Fruit fly (Drosophila melanogaster): ENCODE results near the gene fzr.

The fzr gene

DNA sequence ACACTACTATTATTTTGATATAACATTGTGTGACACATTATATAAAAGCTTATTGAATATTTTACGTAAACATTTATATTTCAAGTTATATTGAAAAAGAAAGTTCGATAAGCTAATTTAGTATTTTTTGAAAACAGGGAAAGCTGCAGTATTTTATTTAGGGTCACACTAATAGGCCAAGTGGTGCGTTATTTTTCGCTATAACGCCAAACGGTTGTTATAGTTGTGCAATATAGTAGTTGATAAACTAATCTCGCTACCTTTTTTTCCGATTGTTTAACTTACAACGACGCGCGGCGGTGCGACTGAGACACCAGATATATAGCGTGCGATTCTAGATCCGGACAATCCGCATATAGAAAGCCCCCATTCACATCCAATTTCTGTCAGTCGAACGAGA, 22.8 kb upstream of the fzr start, which contains the start of gene Pdha (continued):
- TF ChIP-seq Sox102F (GFP tag; optimal IDR thresholded peaks at IDR 0.05): no peak
- TF ChIP-seq zfh2 (GFP tag; optimal IDR thresholded peaks at IDR 0.05): no peak
- no peak for TF ChIP-seq CG6813 (GFP tag; optimal IDR thresholded peaks at IDR 0.05)
- TF ChIP-seq CG17912 (GFP tag; optimal IDR thresholded peaks at IDR 0.05): no peak
- no peak for TF ChIP-seq CG1602 (GFP tag; optimal IDR thresholded peaks at IDR 0.05)
- TF ChIP-seq CG3838 (GFP tag; optimal IDR thresholded peaks at IDR 0.05): no peak
- no peak for TF ChIP-seq E2f1 (GFP tag; IDR thresholded peaks at IDR 0.05)
- TF ChIP-seq Dip2 (GFP tag; IDR thresholded peaks at IDR 0.05): no peak
- no peak for TF ChIP-seq wor (GFP tag; IDR thresholded peaks at IDR 0.05)
- no peak for TF ChIP-seq pho (GFP tag; optimal IDR thresholded peaks at IDR 0.05)
- no peak for TF ChIP-seq CG8765 (GFP tag; IDR thresholded peaks at IDR 0.05)
- TF ChIP-seq NfI (GFP tag; optimal IDR thresholded peaks at IDR 0.05): no peak
- no peak for TF ChIP-seq lbe (GFP tag; optimal IDR thresholded peaks at IDR 0.05)
- TF ChIP-seq CG10321 (GFP tag; IDR thresholded peaks at IDR 0.05): no peak
- peak; percentile 18 for TF ChIP-seq CG12659 (GFP tag; optimal IDR thresholded peaks at IDR 0.05)
- TF ChIP-seq zf30C (GFP tag; optimal IDR thresholded peaks at IDR 0.05): no peak
- no peak for TF ChIP-seq CG9727 (GFP tag; optimal IDR thresholded peaks at IDR 0.05)
- no peak for TF ChIP-seq CG6689 (GFP tag; IDR thresholded peaks at IDR 0.05)
- TF ChIP-seq bowl (GFP tag; IDR thresholded peaks at IDR 0.05): no peak
- no peak for TF ChIP-seq CG9609 (GFP tag; optimal IDR thresholded peaks at IDR 0.05)
- peak; percentile 46 for TF ChIP-seq MESR4 (GFP tag; optimal IDR thresholded peaks at IDR 0.05)
- TF ChIP-seq B-H1 (GFP tag; IDR thresholded peaks at IDR 0.05): no peak
- no peak for TF ChIP-seq bbx (GFP tag; IDR thresholded peaks at IDR 0.05; ENCODE audit: partially characterized antibody)
- no peak for TF ChIP-seq tll (GFP tag; optimal IDR thresholded peaks at IDR 0.05)
- no peak for TF ChIP-seq CG1603 (tag; optimal IDR thresholded peaks at IDR 0.05)
- no peak for TF ChIP-seq CG16779 (GFP tag; IDR thresholded peaks at IDR 0.05)
- TF ChIP-seq CHES-1-like (GFP tag; optimal IDR thresholded peaks at IDR 0.05): no peak
- TF ChIP-seq luna (GFP tag; optimal IDR thresholded peaks at IDR 0.05): no peak
- peak; percentile 7; the same call in 1 of the 2 replicates for TF ChIP-seq CG13287 (GFP tag; IDR thresholded peaks at IDR 0.05; ENCODE audit: partially characterized antibody)
- TF ChIP-seq Eip74EF (GFP tag; optimal IDR thresholded peaks at IDR 0.05): no peak
- peak; percentile 26 for TF ChIP-seq Med (GFP tag)
- TF ChIP-seq CG7745 (tag; optimal IDR thresholded peaks at IDR 0.05): no peak
- no peak for TF ChIP-seq CG9817 (tag; optimal IDR thresholded peaks at IDR 0.05)
- TF ChIP-seq Nf-YC (tag; optimal IDR thresholded peaks at IDR 0.05): no peak
- TF ChIP-seq CG17385 (GFP tag; optimal IDR thresholded peaks at IDR 0.05): no peak
- TF ChIP-seq eve (GFP tag; optimal IDR thresholded peaks at IDR 0.05): no peak
- no peak for TF ChIP-seq NC2α (GFP tag; optimal IDR thresholded peaks at IDR 0.05)
- TF ChIP-seq Pdp1 (GFP tag; optimal IDR thresholded peaks at IDR 0.05): peak in 1 of 2 experiments; percentile 97
- no peak for TF ChIP-seq chinmo (GFP tag; IDR thresholded peaks at IDR 0.05; ENCODE audit: partially characterized antibody)
- TF ChIP-seq CG1233 (GFP tag; optimal IDR thresholded peaks at IDR 0.05): no peak
- no peak for TF ChIP-seq ERR (GFP tag; optimal IDR thresholded peaks at IDR 0.05)
- no peak for TF ChIP-seq CG9215 (GFP tag; IDR thresholded peaks at IDR 0.05)
- TF ChIP-seq fu2 (GFP tag; optimal IDR thresholded peaks at IDR 0.05): no peak
- TF ChIP-seq lab (GFP tag; optimal IDR thresholded peaks at IDR 0.05): no peak
- TF ChIP-seq peb (GFP tag; IDR thresholded peaks at IDR 0.05): no peak
- no peak for TF ChIP-seq Dfd (GFP tag; optimal IDR thresholded peaks at IDR 0.05)
- no peak for TF ChIP-seq CG15514 (GFP tag; optimal IDR thresholded peaks at IDR 0.05)
- no peak for TF ChIP-seq Trl (optimal IDR thresholded peaks at IDR 0.05)
- TF ChIP-seq Trl (GFP tag; optimal IDR thresholded peaks at IDR 0.05): no peak
- TF ChIP-seq Bteb2 (GFP tag; optimal IDR thresholded peaks at IDR 0.05): no peak
- no peak for TF ChIP-seq PHDP (tag; optimal IDR thresholded peaks at IDR 0.05)
- TF ChIP-seq en (GFP tag; optimal IDR thresholded peaks at IDR 0.05): no peak
